Fruit fly (Drosophila melanogaster) whole organism, adult: ENCODE measurements around the gene FucTA.

Source experiments
- CG11617 ChIP-seq: fragments of 200-800 bp; sonication (Bioruptor generic); optimal IDR thresholded peaks from 2 replicates; lab custom pipeline; 2017; ENCODE audit warnings: mild to moderate bottlenecking, missing biosample characterization, missing genetic modification reagents, missing genetic modification characterization
- CG12768 ChIP-seq: fragments of 200-800 bp; sonication (Bioruptor generic); optimal IDR thresholded peaks from 2 replicates; lab custom pipeline; 2017; ENCODE audit warnings: missing biosample characterization, missing genetic modification characterization, mild to moderate bottlenecking, moderate library complexity, missing genetic modification reagents
- CG14711 ChIP-seq: fragments of 200-800 bp; sonication (Bioruptor generic); optimal IDR thresholded peaks from 2 replicates; lab custom pipeline; 2018; ENCODE audit warnings: missing biosample characterization, mild to moderate bottlenecking, missing genetic modification characterization, moderate library complexity
- CG1620 ChIP-seq: fragments of 200-800 bp; sonication (Bioruptor generic); optimal IDR thresholded peaks from 2 replicates; lab custom pipeline; 2016; ENCODE audit warnings: missing biosample characterization, missing genetic modification characterization
- CG33017 ChIP-seq: fragments of 200-800 bp; sonication (Bioruptor generic); optimal IDR thresholded peaks from 2 replicates; lab custom pipeline; 2018; ENCODE audit warnings: missing biosample characterization, mild to moderate bottlenecking, missing genetic modification characterization, moderate library complexity
- CG5204 ChIP-seq: fragments of 200-800 bp; sonication (Bioruptor generic); optimal IDR thresholded peaks from 2 replicates; lab custom pipeline; 2016; ENCODE audit warnings: missing biosample characterization, missing genetic modification characterization
- CG7045 ChIP-seq: fragments of 200-800 bp; sonication (Bioruptor generic); optimal IDR thresholded peaks from 2 replicates; lab custom pipeline; 2017; ENCODE audit warnings: missing biosample characterization, mild to moderate bottlenecking, missing genetic modification characterization
- CG7101 ChIP-seq: fragments of 200-800 bp; sonication (Bioruptor generic); optimal IDR thresholded peaks from 2 replicates; lab custom pipeline; 2018; ENCODE audit warnings: missing biosample characterization, mild to moderate bottlenecking, missing genetic modification characterization, moderate library complexity
- Clk ChIP-seq: fragments of 200-800 bp; sonication (Bioruptor generic); optimal IDR thresholded peaks from 2 replicates; lab custom pipeline; 2017; ENCODE audit warnings: missing biosample characterization, missing genetic modification characterization
- Crg-1 ChIP-seq: fragments of 200-800 bp; sonication (Bioruptor generic); optimal IDR thresholded peaks from 2 replicates; lab custom pipeline; 2016; ENCODE audit warnings: missing biosample characterization, missing genetic modification characterization
- Hr96 ChIP-seq: fragments of 200-800 bp; sonication (Bioruptor generic); optimal IDR thresholded peaks from 2 replicates; lab custom pipeline; 2016; ENCODE audit warnings: missing biosample characterization, missing genetic modification characterization
- Mnt ChIP-seq: fragments of 200-800 bp; sonication (Bioruptor generic); optimal IDR thresholded peaks from 2 replicates; lab custom pipeline; 2016; ENCODE audit warnings: missing biosample characterization, mild to moderate bottlenecking, missing genetic modification characterization
- bab1 ChIP-seq: fragments of 200-800 bp; sonication (Bioruptor generic); optimal IDR thresholded peaks from 3 replicates; lab custom pipeline; 2019; ENCODE audit warnings: missing biosample characterization, mild to moderate bottlenecking, missing genetic modification characterization, moderate library complexity
- cic ChIP-seq: fragments of 200-800 bp; sonication (Bioruptor generic); optimal IDR thresholded peaks from 2 replicates; lab custom pipeline; 2017; ENCODE audit warnings: missing biosample characterization, mild to moderate bottlenecking, missing genetic modification characterization, moderate library complexity
- cnc ChIP-seq, 2 experiments: fragments of >200 bp; optimal IDR thresholded peaks; 2 replicates each; lab custom pipeline; 2017
- kay ChIP-seq: fragments of 200-800 bp; sonication (Bioruptor generic); peaks from one replicate; lab custom pipeline; 2016; ENCODE audit warnings: missing biosample characterization, missing genetic modification characterization, borderline replicate concordance
- ovo ChIP-seq: fragments of 200-800 bp; sonication (Bioruptor generic); optimal IDR thresholded peaks from 2 replicates; lab custom pipeline; 2016; ENCODE audit warnings: missing biosample characterization, missing genetic modification characterization
- pad ChIP-seq: fragments of 200-800 bp; sonication (Bioruptor generic); optimal IDR thresholded peaks from 3 replicates; lab custom pipeline; 2017; ENCODE audit warnings: missing biosample characterization, missing genetic modification characterization, mild to moderate bottlenecking, moderate library complexity, missing genetic modification reagents
- tj ChIP-seq: fragments of 200-800 bp; sonication (Bioruptor generic); optimal IDR thresholded peaks from 3 replicates; lab custom pipeline; 2017; ENCODE audit warnings: missing biosample characterization, mild to moderate bottlenecking, missing genetic modification characterization, moderate library complexity
- toe ChIP-seq: fragments of 200-800 bp; sonication (Bioruptor generic); optimal IDR thresholded peaks from 2 replicates; lab custom pipeline; 2016; ENCODE audit warnings: missing biosample characterization, missing genetic modification characterization

The FucTA gene

DNA sequence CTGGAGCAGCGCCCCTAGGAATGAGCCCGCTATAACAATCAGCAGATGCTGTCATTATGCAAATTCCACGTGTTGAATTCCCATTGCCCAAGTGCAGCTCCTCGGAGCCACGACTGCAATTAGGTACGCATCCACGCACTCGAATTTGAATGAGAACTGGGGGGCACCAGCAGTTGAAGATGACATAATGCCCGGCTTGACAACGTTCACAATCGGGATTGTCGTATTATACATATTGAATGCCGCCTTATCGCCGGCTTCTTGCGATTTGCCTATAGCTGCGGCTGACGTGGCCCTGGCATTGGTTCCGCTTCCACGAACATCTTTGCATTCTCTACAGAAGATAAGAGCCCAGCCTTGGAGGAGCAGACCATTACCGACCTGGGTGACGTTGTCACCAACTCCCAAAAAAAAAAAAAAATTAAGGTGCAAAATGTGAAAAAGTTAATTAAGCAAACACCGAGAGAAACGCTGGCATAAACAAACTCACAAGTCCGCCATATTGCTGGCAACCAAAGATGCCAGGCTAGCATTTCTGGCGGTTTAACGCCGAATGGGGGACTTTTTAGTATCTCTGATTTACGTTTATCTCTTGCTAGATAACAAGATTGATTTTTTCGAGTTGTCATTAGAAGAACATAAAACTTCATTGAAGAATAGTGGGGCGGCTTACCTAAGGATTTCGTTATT, 6.5 kb upstream of the FucTA start:
- TF ChIP-seq tj (GFP tag; lab: Kevin White, UChicago) (peak; percentile 82), toe (no peak)

DNA sequence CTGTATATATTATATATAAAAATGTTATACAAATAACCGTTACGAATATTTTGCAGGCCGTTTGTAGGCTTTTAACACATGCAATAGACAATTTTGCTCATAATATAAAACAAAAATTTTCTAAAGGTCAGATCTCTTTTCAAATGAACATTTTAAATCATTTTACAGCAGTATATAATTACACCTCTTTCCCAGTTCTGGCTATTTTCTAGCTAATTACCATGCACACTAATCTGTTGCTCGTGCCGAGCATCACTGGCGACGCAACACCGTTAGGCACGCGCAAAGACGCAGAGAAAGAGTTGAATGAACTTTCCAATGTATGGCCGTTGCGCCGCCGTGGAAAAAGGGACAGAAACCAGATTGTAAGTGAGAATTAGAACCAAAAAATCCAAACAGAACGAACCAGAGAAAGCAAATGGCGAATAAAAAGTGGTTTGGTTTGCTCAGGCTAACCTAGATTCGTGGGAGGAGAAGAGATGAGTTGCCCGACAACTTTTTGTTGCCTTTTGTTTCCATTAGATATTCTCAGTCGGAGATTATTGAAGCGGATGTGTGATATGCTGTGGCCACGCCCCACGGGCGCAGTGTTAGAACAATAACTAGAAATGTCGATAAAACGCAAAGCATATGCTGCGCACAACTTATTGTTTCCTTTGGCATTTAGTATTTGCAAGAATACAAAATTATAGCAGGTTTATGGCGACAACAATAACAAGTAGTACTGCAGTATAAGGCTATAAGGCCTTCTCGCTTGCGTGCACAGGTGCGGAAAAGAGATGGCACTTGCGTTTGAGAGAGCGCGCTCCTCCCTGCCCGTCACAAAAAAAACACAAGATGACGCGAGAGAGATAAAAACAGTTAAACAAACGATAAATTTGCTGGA, 5.6 kb upstream of the FucTA start:
- peak; percentile 81 for TF ChIP-seq pad (GFP tag; lab: Kevin White, UChicago)
- TF ChIP-seq Crg-1 (GFP tag; lab: Kevin White, UChicago), result peak; percentile 15
- TF ChIP-seq cic (GFP tag; lab: Kevin White, UChicago), result peak; percentile 11
- TF ChIP-seq bab1 (GFP tag; lab: Kevin White, UChicago), result no peak
- TF ChIP-seq cnc (optimal IDR thresholded peaks at IDR 0.05; lab: Kevin White, UChicago), result no peak
- peak; percentile 16 for TF ChIP-seq CG7045 (GFP tag; lab: Kevin White, UChicago)
- TF ChIP-seq kay (GFP tag; lab: Kevin White, UChicago), result no peak
- peak; percentile 2 for TF ChIP-seq CG33017 (tag; lab: Kevin White, UChicago)
- TF ChIP-seq CG11617, result no peak
- peak; percentile 42 for TF ChIP-seq ovo (GFP tag; lab: Kevin White, UChicago)

DNA sequence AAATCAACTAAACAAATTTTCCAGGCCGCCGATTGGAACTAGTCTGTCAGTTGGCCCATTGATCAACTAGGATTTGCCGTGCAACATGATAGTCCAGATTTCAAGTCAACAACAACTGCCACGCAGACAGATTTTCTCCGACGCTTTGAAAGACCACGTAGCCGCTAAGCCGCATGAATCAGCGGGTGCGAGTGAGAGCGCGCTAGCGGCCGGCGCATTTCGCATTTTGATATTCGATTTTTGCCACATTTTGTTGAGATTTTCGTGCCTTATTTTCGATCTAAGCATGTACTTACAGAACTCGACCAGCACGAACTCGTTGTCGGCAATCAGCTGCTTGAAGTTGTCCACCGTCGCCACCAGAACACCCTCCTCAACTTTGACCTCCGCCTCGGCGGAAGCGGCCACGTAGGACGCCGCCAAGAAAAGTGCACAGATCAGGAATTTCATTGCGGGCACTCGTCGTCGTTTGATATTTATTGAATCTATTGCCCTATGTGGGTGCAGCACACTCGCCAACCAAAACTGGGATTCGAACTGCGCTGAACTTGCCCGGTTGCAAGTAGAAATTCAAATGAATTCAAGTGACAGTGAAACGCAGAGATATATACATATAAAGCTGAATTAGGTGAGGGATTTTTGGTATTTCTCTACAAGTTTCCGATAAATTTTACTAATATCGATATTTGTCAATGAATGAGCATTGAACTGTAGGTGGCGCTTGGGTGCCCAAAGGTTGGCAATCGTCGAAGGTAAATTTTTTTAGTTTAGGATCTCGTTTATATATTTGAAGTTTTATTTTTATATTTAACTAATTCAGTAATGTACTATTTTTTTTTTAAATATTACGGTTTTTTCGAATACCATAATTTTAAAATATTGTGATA, 4.7 kb upstream of the FucTA start, which contains the start of gene Pdi:
Gene Pdi, minus strand, starts transcription at position 837 of the 887 bp plus-strand sequence.
- peak; percentile 57 for TF ChIP-seq CG1620 (GFP tag; lab: Kevin White, UChicago)
- TF ChIP-seq kay (GFP tag; lab: Kevin White, UChicago), result peak; percentile 28
- no peak for TF ChIP-seq CG7045 (GFP tag; lab: Kevin White, UChicago)
- TF ChIP-seq cic (GFP tag; lab: Kevin White, UChicago), result peak; percentile 3
- peak; percentile 53 for TF ChIP-seq CG7101 (tag; lab: Kevin White, UChicago)
- peak; percentile 33 for TF ChIP-seq Mnt (GFP tag; lab: Kevin White, UChicago)
- no peak for TF ChIP-seq pad (GFP tag; lab: Kevin White, UChicago)
- no peak for TF ChIP-seq CG11617
- TF ChIP-seq CG14711 (tag; lab: Kevin White, UChicago), result no peak
- peak; percentile 36 for TF ChIP-seq Hr96 (GFP tag; lab: Kevin White, UChicago)
- no peak for TF ChIP-seq cnc (optimal IDR thresholded peaks at IDR 0.05; lab: Kevin White, UChicago)
- peak; percentile 41 for TF ChIP-seq toe
- TF ChIP-seq Crg-1 (GFP tag; lab: Kevin White, UChicago), result peak; percentile 6
- peak; percentile 51 for TF ChIP-seq CG33017 (tag; lab: Kevin White, UChicago)
- TF ChIP-seq CG5204 (GFP tag; lab: Kevin White, UChicago), result no peak
- TF ChIP-seq CG12768 (GFP tag; lab: Kevin White, UChicago), result peak; percentile 34
- TF ChIP-seq Clk, result no peak
- TF ChIP-seq bab1 (GFP tag; lab: Kevin White, UChicago), result peak; percentile 81
- no peak for TF ChIP-seq ovo (GFP tag; lab: Kevin White, UChicago)
- TF ChIP-seq tj (GFP tag; lab: Kevin White, UChicago), result peak; percentile 77

DNA sequence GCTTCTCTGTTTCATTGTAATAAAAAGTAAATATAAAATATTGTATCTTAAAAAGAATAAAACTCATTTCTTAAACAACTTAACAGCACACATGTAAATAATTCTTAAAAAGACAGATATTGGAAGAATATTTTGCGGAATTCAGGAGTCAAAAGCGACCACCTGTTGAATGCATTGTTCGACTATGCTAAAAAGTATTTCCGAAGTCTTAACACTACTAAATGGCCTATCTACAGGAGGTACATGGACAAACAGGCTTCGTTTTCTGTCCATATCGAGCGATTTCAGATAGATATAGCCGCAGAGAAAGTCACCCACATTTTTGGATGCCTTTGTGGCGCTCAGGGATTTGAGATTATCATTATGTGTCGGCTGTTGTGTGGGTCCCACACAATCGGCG, 3.8 kb upstream of the FucTA start:
- TF ChIP-seq CG11617, result no peak
- TF ChIP-seq CG7101 (tag; lab: Kevin White, UChicago), result no peak
- no peak for TF ChIP-seq ovo (GFP tag; lab: Kevin White, UChicago)
- no peak for TF ChIP-seq Crg-1 (GFP tag; lab: Kevin White, UChicago)
- no peak for TF ChIP-seq cic (GFP tag; lab: Kevin White, UChicago)
- TF ChIP-seq CG1620 (GFP tag; lab: Kevin White, UChicago), result no peak
- TF ChIP-seq CG12768 (GFP tag; lab: Kevin White, UChicago), result no peak
- no peak for TF ChIP-seq CG5204 (GFP tag; lab: Kevin White, UChicago)
- no peak for TF ChIP-seq bab1 (GFP tag; lab: Kevin White, UChicago)
- TF ChIP-seq CG7045 (GFP tag; lab: Kevin White, UChicago), result no peak
- TF ChIP-seq Clk, result no peak
- TF ChIP-seq cnc (optimal IDR thresholded peaks at IDR 0.05; lab: Kevin White, UChicago), result no peak
- TF ChIP-seq kay (GFP tag; lab: Kevin White, UChicago), result no peak
- no peak for TF ChIP-seq CG33017 (tag; lab: Kevin White, UChicago)
- no peak for TF ChIP-seq Mnt (GFP tag; lab: Kevin White, UChicago)
- no peak for TF ChIP-seq pad (GFP tag; lab: Kevin White, UChicago)
- no peak for TF ChIP-seq toe
- TF ChIP-seq tj (GFP tag; lab: Kevin White, UChicago), result no peak
- TF ChIP-seq CG14711 (tag; lab: Kevin White, UChicago), result no peak
- TF ChIP-seq Hr96 (GFP tag; lab: Kevin White, UChicago), result no peak
